Worm (Caenorhabditis elegans) whole organism, L1 larva: ENCODE measurements around the gene C06A8.8.

Source experiments
- lin-15B ChIP-seq: fragments of 150-350 bp; sonication (generic microtip); optimal IDR thresholded peaks from 3 replicates; lab custom pipeline; 2014; ENCODE audit warnings: missing biosample characterization, missing genetic modification characterization
- nhr-71 ChIP-seq: sonication (generic microtip); optimal IDR thresholded peaks from 2 replicates; lab custom pipeline; 2016; ENCODE audit warnings: mild to moderate bottlenecking, missing genetic modification characterization, moderate library complexity, missing compliant biosample characterization
- unc-62 ChIP-seq: fragments of 150-350 bp; optimal IDR thresholded peaks from 2 replicates; lab custom pipeline; 2014; ENCODE audit warnings: missing biosample characterization, missing genetic modification reagents, missing genetic modification characterization
- ztf-11 ChIP-seq, 2 experiments: sonication (generic microtip); optimal IDR thresholded peaks; 2 replicates each; lab custom pipeline; 2016 to 2017; ENCODE audit warnings: missing genetic modification characterization in 2 of 2, missing biosample characterization in 1 of 2, missing compliant biosample characterization in 1 of 2

- no peak for TF ChIP-seq lin-15B (tag; lab: Kevin White, UChicago)
- TF ChIP-seq nhr-71 (tag; lab: Kevin White, UChicago) = no peak
- no peak for TF ChIP-seq ztf-11 (tag; optimal IDR thresholded peaks at IDR 0.05; lab: Kevin White, UChicago)
- no peak for TF ChIP-seq unc-62 (GFP tag; lab: Kevin White, UChicago)
These were observed 43.1 kb upstream of the C06A8.8 start for ce11 chrII:7814915-7815314.
